Worm (Caenorhabditis elegans): ENCODE results near the gene C08E3.1.

DNA sequence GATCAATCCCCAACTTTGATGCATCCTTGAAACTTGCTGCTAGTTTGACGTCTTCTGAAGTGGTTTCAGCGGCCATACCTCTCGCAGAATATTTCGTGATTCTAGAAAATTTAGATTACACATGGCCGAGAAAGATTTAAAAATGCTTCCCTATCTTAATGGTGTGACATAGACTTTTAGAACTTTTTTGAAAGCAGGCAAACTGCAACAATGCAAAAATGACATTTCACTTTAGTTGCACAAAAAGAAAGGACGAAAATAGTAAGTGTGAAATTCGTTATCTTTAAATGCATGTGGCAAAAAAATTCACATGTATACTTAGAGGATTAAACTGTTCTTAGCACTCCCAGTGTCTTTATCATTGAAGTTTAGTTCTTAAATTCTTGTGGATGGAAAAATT is 23.6 kb downstream of the C08E3.1 start, which contains the start of gene ZC204.12:
- TF ChIP-seq xbp-1 (tag; optimal IDR thresholded peaks at IDR 0.05) (no peak), egl-27 (tag; optimal IDR thresholded peaks at IDR 0.05) (no peak), zag-1 (tag; optimal IDR thresholded peaks at IDR 0.05) (no peak), hpl-2 (GFP tag; optimal IDR thresholded peaks at IDR 0.05) (no peak), lin-15B (tag; optimal IDR thresholded peaks at IDR 0.05) (no peak), ces-1 (GFP tag; optimal IDR thresholded peaks at IDR 0.05) (no peak), tlp-1 (tag; optimal IDR thresholded peaks at IDR 0.05) (no peak), sptf-1 (tag; optimal IDR thresholded peaks at IDR 0.05) (no peak), unc-62 (GFP tag; optimal IDR thresholded peaks at IDR 0.05) (no peak), elt-2 (tag; optimal IDR thresholded peaks at IDR 0.05) (no peak)
